Worm (Caenorhabditis elegans): ENCODE data around the gene F46F5.7.

The F46F5.7 gene

DNA sequence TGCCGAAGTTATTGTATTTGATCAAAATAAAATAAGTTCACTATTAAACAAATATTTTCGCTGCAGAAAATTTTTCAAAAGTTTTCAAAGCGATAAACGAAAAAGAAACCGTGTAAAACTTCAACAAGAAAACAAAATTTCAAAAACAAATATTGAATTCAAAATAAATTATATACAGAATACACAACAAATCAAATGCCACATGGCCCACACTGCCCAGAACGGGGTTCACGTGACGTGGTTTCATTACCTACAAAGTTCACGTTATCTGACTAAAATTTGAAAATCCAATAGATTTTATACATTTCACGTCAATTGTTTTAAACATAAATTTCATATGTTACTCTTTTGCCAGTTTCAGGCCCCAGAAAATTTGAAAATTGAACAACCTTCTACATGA is at the start of gene F46F5.7:
Gene F46F5.7 (minus strand): TSS at position 101 of the 400 bp plus-strand sequence.
- TF ChIP-seq unc-130 (GFP tag; optimal IDR thresholded peaks at IDR 0.05), result no peak
- no peak for TF ChIP-seq die-1 (tag; optimal IDR thresholded peaks at IDR 0.05)
- no peak for TF ChIP-seq madf-3 (GFP tag; IDR thresholded peaks at IDR 0.05)
- no peak for TF ChIP-seq lsl-1 (GFP tag; optimal IDR thresholded peaks at IDR 0.05)
- no peak for TF ChIP-seq nfya-1 (tag; optimal IDR thresholded peaks at IDR 0.05; ENCODE audit: borderline replicate concordance, insufficient read depth)
- no peak for TF ChIP-seq nhr-80 (tag; optimal IDR thresholded peaks at IDR 0.05)
- TF ChIP-seq madf-6 (GFP tag; IDR thresholded peaks at IDR 0.05), result no peak
- TF ChIP-seq pbrm-1 (GFP tag; IDR thresholded peaks at IDR 0.05), result no peak
- no peak for TF ChIP-seq rcor-1 (GFP tag; IDR thresholded peaks at IDR 0.05)
- no peak for TF ChIP-seq B0035.1 (tag; optimal IDR thresholded peaks at IDR 0.05)
- TF ChIP-seq ztf-25 (GFP tag; IDR thresholded peaks at IDR 0.05), result no peak
- no peak for TF ChIP-seq F37B4.10 (GFP tag; IDR thresholded peaks at IDR 0.05)
- TF ChIP-seq T07F8.4 (tag; optimal IDR thresholded peaks at IDR 0.05), result no peak
- TF ChIP-seq aptf-2 (GFP tag; conservative IDR thresholded peaks at IDR 0.05), result no peak
- TF ChIP-seq hlh-12 (tag; optimal IDR thresholded peaks at IDR 0.05), result no peak

DNA sequence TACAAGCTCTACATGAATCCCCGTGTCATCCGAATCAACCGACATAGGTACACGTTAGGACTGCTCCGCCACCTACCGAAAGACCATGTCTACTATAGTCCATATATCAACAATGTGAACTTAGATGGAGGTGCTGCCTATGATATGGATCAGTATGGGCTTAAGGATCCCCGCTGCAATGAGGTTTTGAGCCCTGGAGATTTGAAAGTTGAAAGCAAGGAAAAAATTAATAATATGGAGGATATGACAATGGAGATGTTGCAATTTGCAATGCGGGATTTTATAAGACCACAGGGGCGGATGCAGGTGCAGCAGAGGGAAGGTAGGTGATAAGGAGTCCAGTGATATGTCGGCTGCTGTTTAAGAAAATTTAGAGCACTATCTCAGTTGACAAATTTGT is 48.9 kb upstream of the F46F5.7 start:
- TF ChIP-seq lin-40 (tag; optimal IDR thresholded peaks at IDR 0.05) (no peak), B0035.1 (tag; optimal IDR thresholded peaks at IDR 0.05) (no peak), gei-17 (GFP tag; optimal IDR thresholded peaks at IDR 0.05) (no peak), T07F8.4 (tag; optimal IDR thresholded peaks at IDR 0.05) (no peak), nfyb-1 (GFP tag; IDR thresholded peaks at IDR 0.05) (no peak), Y53G8AR.9 (GFP tag; conservative IDR thresholded peaks at IDR 0.05) (no peak), nhr-80 (tag; optimal IDR thresholded peaks at IDR 0.05) (no peak), D2030.7 (GFP tag; IDR thresholded peaks at IDR 0.05) (no peak), somi-1 (GFP tag; optimal IDR thresholded peaks at IDR 0.05) (no peak), lin-35 (GFP tag; optimal IDR thresholded peaks at IDR 0.05) (no peak)

DNA sequence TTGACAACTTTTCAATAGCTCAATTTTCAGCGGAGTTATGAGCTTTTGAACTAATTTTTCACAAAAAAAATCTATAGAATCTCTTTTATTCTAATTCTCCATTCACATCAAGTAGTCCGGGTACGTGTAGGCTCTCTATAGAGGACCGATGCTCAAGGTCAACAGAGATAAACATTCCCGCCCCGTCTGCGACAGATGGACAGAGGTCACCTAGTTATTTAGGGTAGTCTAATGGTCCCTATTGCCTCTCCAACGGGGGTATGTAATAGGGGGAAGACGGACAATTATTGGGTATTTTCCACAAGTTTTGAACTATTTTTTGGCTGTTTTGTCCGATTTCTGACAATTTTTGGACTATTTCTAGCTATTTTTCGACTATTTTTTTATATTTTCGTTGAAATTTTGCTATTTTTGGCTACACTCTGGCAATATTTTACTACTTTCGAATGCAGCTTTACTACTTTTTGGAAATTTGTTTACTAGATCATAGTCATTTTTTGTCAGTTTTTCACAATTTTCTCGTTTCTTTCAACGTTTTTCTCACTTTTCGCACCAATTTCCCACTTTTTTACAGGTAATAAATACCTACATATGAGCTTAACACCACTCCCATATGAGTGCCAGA is 47.9 kb upstream of the F46F5.7 start, which contains the start of gene fbxc-51:
Gene fbxc-51 (plus strand): TSS at position 575 of the 625 bp plus-strand sequence.
- TF ChIP-seq cebp-1 (GFP tag; IDR thresholded peaks at IDR 0.05) (no peak), cebp-1 (tag; optimal IDR thresholded peaks at IDR 0.05) (no peak), F49E8.2 (tag; optimal IDR thresholded peaks at IDR 0.05; ENCODE audit: insufficient read depth) (no peak), K12H6.12 (tag; optimal IDR thresholded peaks at IDR 0.05) (no peak), snpc-1.3 (tag; optimal IDR thresholded peaks at IDR 0.05; ENCODE audit: insufficient read depth) (no peak), nhr-90 (tag; optimal IDR thresholded peaks at IDR 0.05) (no peak), hrde-1 (tag; optimal IDR thresholded peaks at IDR 0.05; ENCODE audit: borderline replicate concordance) (no peak), repo-1 (tag; optimal IDR thresholded peaks at IDR 0.05) (no peak), madf-8 (GFP tag; conservative IDR thresholded peaks at IDR 0.05) (no peak), Y95B8A.8 (GFP tag; IDR thresholded peaks at IDR 0.05) (no peak)

DNA sequence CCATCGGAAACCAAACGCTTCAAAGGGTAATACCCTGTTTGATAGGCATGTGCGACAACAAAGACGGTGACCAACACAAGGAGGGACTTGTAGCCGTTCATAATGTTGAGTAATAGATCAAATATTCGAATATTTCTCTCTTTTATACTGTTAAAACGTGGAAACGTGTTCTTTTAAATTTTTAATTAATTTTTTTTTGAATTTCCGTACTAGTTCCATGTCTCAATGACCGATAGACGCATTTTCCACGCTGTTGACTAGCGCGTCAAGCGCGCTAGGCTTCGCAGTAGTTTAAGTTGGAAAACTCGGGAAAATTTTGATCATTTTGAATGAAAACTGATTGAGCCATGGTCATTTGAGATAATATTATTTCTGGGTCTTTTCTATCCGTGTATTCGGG is 46.4 kb upstream of the F46F5.7 start, which contains the start of gene Y46B2A.3:
Gene Y46B2A.3 (minus strand): TSS at position 101 of the 400 bp plus-strand sequence.
- TF ChIP-seq ztf-25 (GFP tag; IDR thresholded peaks at IDR 0.05) (no peak), madf-10 (tag; optimal IDR thresholded peaks at IDR 0.05) (no peak), attf-3 (GFP tag; conservative IDR thresholded peaks at IDR 0.05) (no peak), chd-7 (tag; optimal IDR thresholded peaks at IDR 0.05) (no peak), lin-54 (GFP tag; optimal IDR thresholded peaks at IDR 0.05) (no peak), B0336.3 (GFP tag; IDR thresholded peaks at IDR 0.05) (no peak), lin-35 (GFP tag; optimal IDR thresholded peaks at IDR 0.05) (no peak), gei-17 (GFP tag; optimal IDR thresholded peaks at IDR 0.05) (no peak), akir-1 (GFP tag; optimal IDR thresholded peaks at IDR 0.05) (no peak), ceh-100 (GFP tag; IDR thresholded peaks at IDR 0.05) (no peak), ceh-79 (tag; optimal IDR thresholded peaks at IDR 0.05) (no peak), dox-1 (GFP tag; IDR thresholded peaks at IDR 0.05) (no peak), lag-1 (GFP tag; IDR thresholded peaks at IDR 0.05) (no peak), ceh-58 (GFP tag; IDR thresholded peaks at IDR 0.05) (no peak), ztf-18 (tag; optimal IDR thresholded peaks at IDR 0.05) (no peak), madf-6 (GFP tag; IDR thresholded peaks at IDR 0.05) (no peak), nfyb-1 (GFP tag; IDR thresholded peaks at IDR 0.05) (no peak)

Data from whole organism, young adult.